Fruit fly (Drosophila melanogaster) whole organism, embryonic: ENCODE data around the gene ph-d.

Source experiments
- B-H1 ChIP-seq: fragments of 200-800 bp; sonication (Bioruptor generic); IDR thresholded peaks from 3 replicates; pipeline ENCODE4 v1.3.6; 2022; ENCODE audit warnings: missing biosample characterization, missing genetic modification characterization
- BEAF-32 ChIP-seq: fragments of 200-800 bp; sonication (Bioruptor generic); optimal IDR thresholded peaks from 3 replicates; lab custom pipeline; 2017; ENCODE audit warnings: missing biosample characterization, missing genetic modification characterization, mild to moderate bottlenecking, moderate library complexity, missing genetic modification reagents
- CG10267 ChIP-seq: fragments of 200-800 bp; sonication (Bioruptor generic); optimal IDR thresholded peaks from 2 replicates; lab custom pipeline; 2018; ENCODE audit warnings: missing biosample characterization, mild to moderate bottlenecking, missing genetic modification characterization, moderate library complexity
- CG10979 ChIP-seq: fragments of 200-800 bp; sonication (Bioruptor generic); optimal IDR thresholded peaks from 2 replicates; lab custom pipeline; 2018; ENCODE audit warnings: missing biosample characterization, mild to moderate bottlenecking, missing genetic modification characterization, moderate library complexity
- CG13894 ChIP-seq: fragments of 200-800 bp; sonication (Bioruptor generic); optimal IDR thresholded peaks from 3 replicates; lab custom pipeline; 2018; ENCODE audit warnings: missing biosample characterization, mild to moderate bottlenecking, missing genetic modification characterization, moderate library complexity
- CG14667 ChIP-seq: fragments of 200-800 bp; sonication (Bioruptor generic); IDR thresholded peaks from 2 replicates; pipeline ENCODE4 v1.3.6; 2022; ENCODE audit warnings: missing biosample characterization, missing genetic modification characterization
- CG15601 ChIP-seq: fragments of 200-800 bp; sonication (Bioruptor generic); optimal IDR thresholded peaks from 3 replicates; lab custom pipeline; 2019; ENCODE audit warnings: missing biosample characterization, mild to moderate bottlenecking, missing genetic modification characterization, moderate library complexity
- CG1602 ChIP-seq: fragments of 200-800 bp; sonication (Bioruptor generic); optimal IDR thresholded peaks from 3 replicates; lab custom pipeline; 2016; ENCODE audit warnings: missing biosample characterization, missing genetic modification characterization
- CG16863 ChIP-seq: fragments of 200-800 bp; sonication (Bioruptor generic); optimal IDR thresholded peaks from 3 replicates; lab custom pipeline; 2016; ENCODE audit warnings: missing biosample characterization, missing genetic modification characterization
- CG17612 ChIP-seq: fragments of 200-800 bp; sonication (Bioruptor generic); IDR thresholded peaks from 2 replicates; pipeline ENCODE4 v1.3.6; 2022; ENCODE audit warnings: missing biosample characterization, missing genetic modification characterization
- CG1792 ChIP-seq: fragments of 200-800 bp; sonication (Bioruptor generic); optimal IDR thresholded peaks from 2 replicates; lab custom pipeline; 2016; ENCODE audit warnings: missing biosample characterization, missing genetic modification characterization
- CG18476 ChIP-seq: fragments of 200-800 bp; sonication (Bioruptor generic); optimal IDR thresholded peaks from 2 replicates; lab custom pipeline; 2016; ENCODE audit warnings: missing biosample characterization, mild to moderate bottlenecking, missing genetic modification characterization
- CG4328 ChIP-seq: fragments of 200-800 bp; sonication (Bioruptor generic); optimal IDR thresholded peaks from 3 replicates; lab custom pipeline; 2017; ENCODE audit warnings: missing biosample characterization, missing genetic modification reagents, missing genetic modification characterization
- CG4360 ChIP-seq: fragments of 200-800 bp; sonication (Bioruptor generic); IDR thresholded peaks from 2 replicates; pipeline ENCODE4 v1.3.6; 2022; ENCODE audit warnings: missing biosample characterization, missing genetic modification characterization
- CG7271 ChIP-seq: fragments of 200-800 bp; sonication (Bioruptor generic); optimal IDR thresholded peaks from 2 replicates; lab custom pipeline; 2018; ENCODE audit warnings: missing biosample characterization, mild to moderate bottlenecking, missing genetic modification characterization, moderate library complexity
- CG7372 ChIP-seq: fragments of 200-800 bp; sonication (Bioruptor generic); IDR thresholded peaks from 2 replicates; pipeline ENCODE4 v1.3.6; 2022; ENCODE audit warnings: missing biosample characterization, missing genetic modification characterization
- CG7556 ChIP-seq: fragments of 200-800 bp; sonication (Bioruptor generic); optimal IDR thresholded peaks from 2 replicates; lab custom pipeline; 2017; ENCODE audit warnings: missing biosample characterization, mild to moderate bottlenecking, missing genetic modification characterization
- CG7928 ChIP-seq: fragments of 200-800 bp; sonication (Bioruptor generic); optimal IDR thresholded peaks from 2 replicates; lab custom pipeline; 2017; ENCODE audit warnings: missing biosample characterization, mild to moderate bottlenecking, missing genetic modification characterization
- CG7963 ChIP-seq: fragments of 200-800 bp; sonication (Bioruptor generic); IDR thresholded peaks from 3 replicates; pipeline ENCODE4 v1.3.6; 2022; ENCODE audit warnings: missing biosample characterization, missing genetic modification characterization; ENCODE audit not compliant: partially characterized antibody
- CG8924 ChIP-seq: fragments of 200-800 bp; optimal IDR thresholded peaks from 3 replicates; lab custom pipeline; 2019; ENCODE audit warnings: missing biosample characterization, mild to moderate bottlenecking, missing genetic modification characterization, moderate library complexity
- CG9437 ChIP-seq: fragments of 200-800 bp; sonication (Bioruptor generic); optimal IDR thresholded peaks from 2 replicates; lab custom pipeline; 2018; ENCODE audit warnings: missing biosample characterization, mild to moderate bottlenecking, missing genetic modification characterization
- Ets97D ChIP-seq: fragments of 200-800 bp; sonication (Bioruptor generic); optimal IDR thresholded peaks from 3 replicates; lab custom pipeline; 2016; ENCODE audit warnings: missing biosample characterization, missing genetic modification characterization
- Hr51 ChIP-seq, 2 experiments: fragments of 200-800 bp; sonication (Bioruptor generic); optimal IDR thresholded peaks; 2 replicates in 1 of 2; 3 replicates in 1 of 2; lab custom pipeline; 2016 to 2018; ENCODE audit warnings: missing biosample characterization in 2 of 2, missing genetic modification characterization in 2 of 2, mild to moderate bottlenecking in 1 of 2, moderate library complexity in 1 of 2
- Jarid2 ChIP-seq: fragments of 200-800 bp; sonication (Bioruptor generic); optimal IDR thresholded peaks from 3 replicates; lab custom pipeline; 2017; ENCODE audit warnings: mild to moderate bottlenecking, missing biosample characterization, missing genetic modification reagents, missing genetic modification characterization
- Kr ChIP-seq: fragments of 200-800 bp; sonication (Bioruptor generic); optimal IDR thresholded peaks from 2 replicates; lab custom pipeline; 2017; ENCODE audit warnings: missing biosample characterization, mild to moderate bottlenecking, missing genetic modification characterization
- NFAT ChIP-seq: fragments of 200-800 bp; sonication (Bioruptor generic); IDR thresholded peaks from 2 replicates; pipeline ENCODE4 v1.3.6; 2022; ENCODE audit warnings: missing biosample characterization, missing genetic modification characterization
- PHDP ChIP-seq: fragments of 200-800 bp; sonication (Bioruptor generic); optimal IDR thresholded peaks from 3 replicates; lab custom pipeline; 2018; ENCODE audit warnings: missing biosample characterization, mild to moderate bottlenecking, missing genetic modification characterization, moderate library complexity
- Scr ChIP-seq: fragments of 200-800 bp; sonication (Bioruptor generic); IDR thresholded peaks from 2 replicates; pipeline ENCODE4 v1.3.6; 2022; ENCODE audit warnings: missing biosample characterization, missing genetic modification characterization; ENCODE audit not compliant: partially characterized antibody
- Xrp1 ChIP-seq: fragments of 200-800 bp; sonication (Bioruptor generic); IDR thresholded peaks from 2 replicates; pipeline ENCODE4 v1.3.6; 2022; ENCODE audit warnings: missing biosample characterization, missing genetic modification characterization
- az2 ChIP-seq: fragments of 200-800 bp; sonication (Bioruptor generic); optimal IDR thresholded peaks from 3 replicates; lab custom pipeline; 2016; ENCODE audit warnings: missing biosample characterization, missing genetic modification characterization
- cas ChIP-seq: fragments of 200-800 bp; sonication (Bioruptor generic); IDR thresholded peaks from 2 replicates; pipeline ENCODE4 v1.3.6; 2022; ENCODE audit warnings: missing biosample characterization, missing genetic modification characterization
- caup ChIP-seq: fragments of 200-800 bp; sonication (Bioruptor generic); optimal IDR thresholded peaks from 3 replicates; lab custom pipeline; 2017; ENCODE audit warnings: missing biosample characterization, mild to moderate bottlenecking, missing genetic modification characterization, moderate library complexity; ENCODE audit not compliant: severe bottlenecking
- ci ChIP-seq: fragments of 200-800 bp; sonication (Bioruptor generic); IDR thresholded peaks from 3 replicates; pipeline ENCODE4 v1.3.6; 2022; ENCODE audit warnings: missing biosample characterization, missing genetic modification characterization
- croc ChIP-seq: fragments of 200-800 bp; sonication (Bioruptor generic); conservative IDR thresholded peaks from 3 replicates; pipeline ENCODE4 v1.3.6; 2022; ENCODE audit warnings: missing biosample characterization, missing genetic modification characterization
- dmrt99B ChIP-seq: fragments of 200-800 bp; sonication (Bioruptor generic); optimal IDR thresholded peaks from 2 replicates; lab custom pipeline; 2018; ENCODE audit warnings: missing biosample characterization, mild to moderate bottlenecking, missing genetic modification characterization, moderate library complexity
- gfzf ChIP-seq: fragments of 200-800 bp; sonication (Bioruptor generic); optimal IDR thresholded peaks from 2 replicates; lab custom pipeline; 2016; ENCODE audit warnings: missing biosample characterization, mild to moderate bottlenecking, missing genetic modification characterization, moderate library complexity
- grau ChIP-seq: fragments of 200-800 bp; optimal IDR thresholded peaks from 3 replicates; lab custom pipeline; 2019; ENCODE audit warnings: missing biosample characterization, mild to moderate bottlenecking, missing genetic modification characterization, moderate library complexity
- grn ChIP-seq: fragments of 200-800 bp; sonication (Bioruptor generic); optimal IDR thresholded peaks from 3 replicates; lab custom pipeline; 2017; ENCODE audit warnings: missing biosample characterization, missing genetic modification characterization
- nerfin-1 ChIP-seq: fragments of 200-800 bp; sonication (Bioruptor generic); optimal IDR thresholded peaks from 3 replicates; lab custom pipeline; 2019; ENCODE audit warnings: missing biosample characterization, mild to moderate bottlenecking, missing genetic modification characterization, moderate library complexity
- nerfin-2 ChIP-seq: fragments of 200-800 bp; sonication (Bioruptor generic); IDR thresholded peaks from 2 replicates; pipeline ENCODE4 v1.3.6; 2022; ENCODE audit warnings: missing biosample characterization, missing genetic modification characterization; ENCODE audit not compliant: partially characterized antibody
- nmo ChIP-seq: fragments of 200-800 bp; sonication (Bioruptor generic); optimal IDR thresholded peaks from 2 replicates; lab custom pipeline; 2018; ENCODE audit warnings: missing biosample characterization, mild to moderate bottlenecking, missing genetic modification characterization, moderate library complexity
- odd ChIP-seq: fragments of 200-800 bp; sonication (Bioruptor generic); optimal IDR thresholded peaks from 2 replicates; lab custom pipeline; 2017; ENCODE audit warnings: missing biosample characterization, mild to moderate bottlenecking, missing genetic modification characterization
- pum ChIP-seq: fragments of 200-800 bp; sonication (Bioruptor generic); optimal IDR thresholded peaks from 2 replicates; lab custom pipeline; 2016; ENCODE audit warnings: missing biosample characterization, missing genetic modification characterization
- shn ChIP-seq: fragments of 200-800 bp; sonication (Bioruptor generic); optimal IDR thresholded peaks from 3 replicates; lab custom pipeline; 2016; ENCODE audit warnings: missing biosample characterization, missing genetic modification characterization
- sug ChIP-seq: fragments of 200-800 bp; optimal IDR thresholded peaks from 2 replicates; lab custom pipeline; 2019; ENCODE audit warnings: missing biosample characterization, mild to moderate bottlenecking, missing genetic modification characterization, moderate library complexity
- twi ChIP-seq: fragments of 200-800 bp; optimal IDR thresholded peaks from 2 replicates; lab custom pipeline; 2019; ENCODE audit warnings: missing biosample characterization, mild to moderate bottlenecking, missing genetic modification characterization, moderate library complexity
- z ChIP-seq: fragments of 200-800 bp; sonication (Bioruptor generic); IDR thresholded peaks from 3 replicates; pipeline ENCODE4 v1.3.6; 2022; ENCODE audit warnings: missing biosample characterization, missing genetic modification characterization
- zfh1 ChIP-seq: fragments of 200-800 bp; sonication (Bioruptor generic); IDR thresholded peaks from 3 replicates; pipeline ENCODE4 v1.3.6; 2022; ENCODE audit warnings: missing biosample characterization, missing genetic modification characterization

The ph-d gene

dm6 chrX:2145690-2146470, 22.8 kb upstream of the ph-d start (continued):
- TF ChIP-seq az2 (no peak), ci (GFP tag; lab: Robert Waterston, UW) (peak; percentile 49; the same call in 1 of the 3 replicates), CG9437 (GFP tag; lab: Kevin White, UChicago) (peak; percentile 9), CG7372 (GFP tag; lab: Robert Waterston, UW) (peak; percentile 40; the same call in 1 of the 2 replicates), CG17612 (no peak), BEAF-32 (GFP tag; lab: Kevin White, UChicago) (peak; percentile 83), twi (peak; percentile 6), croc (no peak), B-H1 (GFP tag; lab: Robert Waterston, UW) (no peak), dmrt99B (tag; lab: Kevin White, UChicago) (peak; percentile 44), CG14667 (GFP tag; lab: Robert Waterston, UW) (0 out of 2 replicates have a peak, but pooled peaks have one; percentile 5), CG4360 (GFP tag; lab: Robert Waterston, UW) (peak; percentile 83), CG4328 (peak; percentile 46), Hr51 (GFP tag; optimal IDR thresholded peaks at IDR 0.05; lab: Kevin White, UChicago) (peak in 1 of 2 experiments; percentile 28), Jarid2 (GFP tag; lab: Kevin White, UChicago) (no peak), gfzf (GFP tag; lab: Kevin White, UChicago) (peak; percentile 13), NFAT (GFP tag; lab: Robert Waterston, UW) (peak; percentile 36; the same call in 1 of the 2 replicates), pum (peak; percentile 23), CG10979 (tag; lab: Kevin White, UChicago) (peak; percentile 15), PHDP (tag; lab: Kevin White, UChicago) (peak; percentile 21), grn (GFP tag; lab: Kevin White, UChicago) (peak; percentile 7), CG7556 (GFP tag; lab: Kevin White, UChicago) (peak; percentile 50), CG13894 (tag; lab: Kevin White, UChicago) (peak; percentile 42), grau (tag; lab: Kevin White, UChicago) (peak; percentile 49), nerfin-2 (GFP tag; lab: Robert Waterston, UW) (no peak), CG16863 (no peak), caup (GFP tag; lab: Kevin White, UChicago) (peak; percentile 7), CG1792 (GFP tag; lab: Kevin White, UChicago) (no peak), Scr (GFP tag; lab: Robert Waterston, UW) (peak; percentile 87), CG8924 (tag; lab: Kevin White, UChicago) (peak; percentile 40), Xrp1 (GFP tag; lab: Robert Waterston, UW) (0 out of 2 replicates have a peak, but pooled peaks have one; percentile 5), zfh1 (peak; percentile 12; the same call in 1 of the 3 replicates), shn (GFP tag; lab: Kevin White, UChicago) (peak; percentile 22), sug (tag; lab: Kevin White, UChicago) (peak; percentile 41), cas (GFP tag; lab: Robert Waterston, UW) (0 out of 2 replicates have a peak, but pooled peaks have one; percentile 13), odd (GFP tag; lab: Kevin White, UChicago) (no peak), CG15601 (tag; lab: Kevin White, UChicago) (no peak), CG7928 (GFP tag; lab: Kevin White, UChicago) (no peak), CG7963 (0 out of 3 replicates have a peak, but pooled peaks have one; percentile 45), Ets97D (GFP tag; lab: Kevin White, UChicago) (no peak), CG7271 (no peak), nerfin-1 (tag; lab: Kevin White, UChicago) (peak; percentile 23), CG18476 (GFP tag; lab: Kevin White, UChicago) (peak; percentile 33), z (GFP tag; lab: Robert Waterston, UW) (no peak), Kr (no peak), nmo (GFP tag; lab: Kevin White, UChicago) (peak; percentile 24), CG10267 (tag; lab: Kevin White, UChicago) (peak; percentile 15), CG1602 (no peak)
